Worm (Caenorhabditis elegans) whole organism, L4 larva: ENCODE measurements around the gene ZC262.4.

ENCODE experiments used
- aly-2 ChIP-seq: sonication (generic microtip); optimal IDR thresholded peaks from 2 replicates; lab custom pipeline; 2018; ENCODE audit warnings: missing biosample characterization, missing genetic modification characterization
- ama-1 ChIP-seq: fragments of 150-350 bp; optimal IDR thresholded peaks from 2 replicates; lab custom pipeline; 2014; ENCODE audit warnings: inconsistent platforms, mixed read lengths
- cey-2 ChIP-seq: sonication (generic microtip); optimal IDR thresholded peaks from 3 replicates; lab custom pipeline; 2017; ENCODE audit warnings: missing genetic modification characterization, mild to moderate bottlenecking, missing compliant biosample characterization, antibody characterized with exemption, borderline replicate concordance; ENCODE audit not compliant: insufficient read depth
- daf-19 ChIP-seq: fragments of 200-800 bp; sonication (Bioruptor generic); conservative IDR thresholded peaks from 2 replicates; pipeline ENCODE4 v1.3.6; 2022; ENCODE audit warnings: missing genetic modification characterization, missing compliant biosample characterization
- fos-1 ChIP-seq: fragments of 150-350 bp; optimal IDR thresholded peaks from 2 replicates; lab custom pipeline; 2014; ENCODE audit warnings: missing biosample characterization, missing genetic modification characterization
- hmg-1.1 ChIP-seq: fragments of 200-800 bp; sonication (Bioruptor generic); IDR thresholded peaks from 2 replicates; pipeline ENCODE4 v1.3.6; 2022; ENCODE audit warnings: missing genetic modification reagents, missing genetic modification characterization, missing compliant biosample characterization
- nhr-102 ChIP-seq: sonication (generic microtip); optimal IDR thresholded peaks from 2 replicates; lab custom pipeline; 2016; ENCODE audit warnings: mild to moderate bottlenecking, missing genetic modification characterization, moderate library complexity, missing compliant biosample characterization
- nhr-48 ChIP-seq: sonication (generic microtip); optimal IDR thresholded peaks from 2 replicates; lab custom pipeline; 2016; ENCODE audit warnings: mild to moderate bottlenecking, missing genetic modification characterization, missing compliant biosample characterization
- nhr-77 ChIP-seq: fragments of 150-350 bp; optimal IDR thresholded peaks from 2 replicates; lab custom pipeline; 2014; ENCODE audit warnings: missing biosample characterization, missing genetic modification characterization
- pha-4 ChIP-seq, 2 experiments: fragments of 150-350 bp in 1 of 2; fragments of 200-800 bp in 1 of 2; sonication (Bioruptor generic) in 1 of 2; IDR thresholded peaks in 1 of 2; optimal IDR thresholded peaks in 1 of 2; 2 replicates each; pipeline versions ENCODE4 v1.3.6 to Lab custom; 2014 to 2022; ENCODE audit warnings: missing genetic modification characterization in 2 of 2, missing genetic modification reagents in 2 of 2, missing biosample characterization in 1 of 2, missing compliant biosample characterization in 1 of 2
- unc-39 ChIP-seq: sonication (generic microtip); optimal IDR thresholded peaks from 2 replicates; lab custom pipeline; 2017; ENCODE audit warnings: missing biosample characterization, missing genetic modification characterization

- no peak for TF ChIP-seq ama-1 (lab: Kevin White, UChicago)
- TF ChIP-seq fos-1 = no peak
- TF ChIP-seq hmg-1.1 (GFP tag; lab: Robert Waterston, UW) = no peak
- no peak for TF ChIP-seq nhr-102
- no peak for TF ChIP-seq cey-2 (tag; lab: Kevin White, UChicago)
- TF ChIP-seq unc-39 (tag; lab: Kevin White, UChicago) = no peak
- no peak for TF ChIP-seq nhr-48 (tag; lab: Kevin White, UChicago)
- TF ChIP-seq daf-19 = no peak
- no peak for TF ChIP-seq pha-4 (GFP tag; IDR thresholded peaks at IDR 0.05; lab: Robert Waterston, UW)
- TF ChIP-seq pha-4 (tag; optimal IDR thresholded peaks at IDR 0.05; lab: Kevin White, UChicago) = no peak
- TF ChIP-seq aly-2 (tag; lab: Kevin White, UChicago) = no peak
- no peak for TF ChIP-seq nhr-77 (tag; lab: Kevin White, UChicago)
These were observed 26.1 kb downstream of the ZC262.4 start, which contains the start of gene F10E9.4 for ce11 chrIII:8308238-8308637.
